Worm (Caenorhabditis elegans) whole organism, L1 larva: ENCODE results near the gene F33D4.4.
A peak's percentile ranks its signal among the peaks of the same experiment; 100 is the strongest.

Experiments
- F16B12.6 ChIP-seq: fragments of 150-350 bp; optimal IDR thresholded peaks from 2 replicates; lab custom pipeline; 2014; ENCODE audit warnings: missing biosample characterization, missing genetic modification characterization
- Y116A8C.19 ChIP-seq: sonication (generic microtip); optimal IDR thresholded peaks from 2 replicates; lab custom pipeline; 2016; ENCODE audit warnings: missing compliant biosample characterization, missing genetic modification characterization, borderline replicate concordance
- aly-2 ChIP-seq: fragments of 150-350 bp; optimal IDR thresholded peaks from 2 replicates; lab custom pipeline; 2014; ENCODE audit warnings: missing biosample characterization, missing genetic modification characterization
- ceh-82 ChIP-seq, 3 experiments: fragments of 150-350 bp in 1 of 3; sonication (generic microtip) in 2 of 3; optimal IDR thresholded peaks; 2 replicates each; lab custom pipeline; 2014 to 2017; ENCODE audit warnings: missing biosample characterization in 3 of 3, missing genetic modification characterization in 3 of 3
- dpl-1 ChIP-seq, 3 experiments: fragments of 150-350 bp in 2 of 3; sonication (generic microtip) in 1 of 3; optimal IDR thresholded peaks; 2 replicates each; lab custom pipeline; 2014 to 2017; ENCODE audit warnings: missing biosample characterization in 3 of 3, missing genetic modification characterization in 3 of 3, missing genetic modification reagents in 3 of 3
- dsc-1 ChIP-seq: sonication (generic microtip); optimal IDR thresholded peaks from 2 replicates; lab custom pipeline; 2016; ENCODE audit warnings: mild to moderate bottlenecking, missing genetic modification characterization, missing compliant biosample characterization
- efl-3 ChIP-seq: fragments of 200-800 bp; sonication (Bioruptor generic); optimal IDR thresholded peaks from 2 replicates; lab custom pipeline; 2018; ENCODE audit warnings: mild to moderate bottlenecking, missing genetic modification characterization, missing compliant biosample characterization
- egl-13 ChIP-seq: sonication (generic microtip); optimal IDR thresholded peaks from 2 replicates; lab custom pipeline; 2016; ENCODE audit warnings: missing genotype, missing genetic modification reagents, missing genetic modification characterization, missing compliant biosample characterization
- elt-2 ChIP-seq: sonication (generic microtip); optimal IDR thresholded peaks from 2 replicates; lab custom pipeline; 2016; ENCODE audit warnings: missing genetic modification characterization, mild to moderate bottlenecking, inconsistent platforms, missing compliant biosample characterization, missing genetic modification reagents
- elt-3 ChIP-seq, 6 experiments: fragments of 150-350 bp in 1 of 6; sonication (generic microtip); optimal IDR thresholded peaks; 2 replicates each; lab custom pipeline; 2017 to 2018; ENCODE audit warnings: missing biosample characterization in 6 of 6, missing genetic modification characterization in 6 of 6, inconsistent platforms in 1 of 6
- fkh-4 ChIP-seq: sonication (generic microtip); optimal IDR thresholded peaks from 2 replicates; lab custom pipeline; 2016; ENCODE audit warnings: missing compliant biosample characterization, missing genetic modification characterization, borderline replicate concordance
- hlh-4 ChIP-seq: sonication (generic microtip); optimal IDR thresholded peaks from 2 replicates; lab custom pipeline; 2016; ENCODE audit warnings: mild to moderate bottlenecking, missing genetic modification characterization, missing compliant biosample characterization
- irx-1 ChIP-seq: sonication (generic microtip); optimal IDR thresholded peaks from 2 replicates; lab custom pipeline; 2016; ENCODE audit warnings: missing genetic modification characterization, missing compliant biosample characterization
- isw-1 ChIP-seq: fragments of 200-800 bp; sonication (Bioruptor generic); IDR thresholded peaks from 2 replicates; pipeline ENCODE4 v1.3.6; 2022; ENCODE audit warnings: missing genetic modification characterization, missing compliant biosample characterization
- jun-1 ChIP-seq: fragments of 150-350 bp; optimal IDR thresholded peaks from 2 replicates; lab custom pipeline; 2014; ENCODE audit warnings: missing biosample characterization, missing genetic modification reagents, missing genetic modification characterization
- lin-14 ChIP-seq: fragments of 200-800 bp; sonication (Bioruptor generic); optimal IDR thresholded peaks from 2 replicates; lab custom pipeline; 2018; ENCODE audit warnings: mild to moderate bottlenecking, missing genetic modification characterization, moderate library complexity, missing compliant biosample characterization
- lin-15B ChIP-seq: fragments of 150-350 bp; sonication (generic microtip); optimal IDR thresholded peaks from 3 replicates; lab custom pipeline; 2014; ENCODE audit warnings: missing biosample characterization, missing genetic modification characterization
- lir-3 ChIP-seq: sonication (generic microtip); optimal IDR thresholded peaks from 2 replicates; lab custom pipeline; 2016; ENCODE audit warnings: mild to moderate bottlenecking, missing genetic modification characterization, moderate library complexity, missing compliant biosample characterization; ENCODE audit not compliant: poor library complexity
- lsy-2 ChIP-seq, 2 experiments: fragments of 150-350 bp; optimal IDR thresholded peaks; 2 replicates each; lab custom pipeline; 2014; ENCODE audit warnings: missing biosample characterization in 2 of 2, missing genetic modification characterization in 2 of 2
- mab-9 ChIP-seq: fragments of 200-800 bp; sonication (Bioruptor generic); IDR thresholded peaks from 2 replicates; pipeline ENCODE4 v1.3.6; 2022; ENCODE audit warnings: missing genetic modification reagents, missing genetic modification characterization, missing compliant biosample characterization
- nhr-11 ChIP-seq: fragments of 150-350 bp; optimal IDR thresholded peaks from 2 replicates; lab custom pipeline; 2014; ENCODE audit warnings: missing biosample characterization, missing genetic modification characterization
- nhr-19 ChIP-seq: fragments of 200-800 bp; sonication (Bioruptor generic); conservative IDR thresholded peaks from 2 replicates; pipeline ENCODE4 v1.3.6; 2022; ENCODE audit warnings: missing genetic modification characterization, missing compliant biosample characterization
- nhr-237 ChIP-seq: fragments of 150-350 bp; optimal IDR thresholded peaks from 2 replicates; lab custom pipeline; 2014; ENCODE audit warnings: missing biosample characterization, missing genetic modification characterization
- nhr-28 ChIP-seq: fragments of 150-350 bp; optimal IDR thresholded peaks from 2 replicates; lab custom pipeline; 2014; ENCODE audit warnings: missing biosample characterization, missing genetic modification characterization
- nhr-71 ChIP-seq: sonication (generic microtip); optimal IDR thresholded peaks from 2 replicates; lab custom pipeline; 2016; ENCODE audit warnings: mild to moderate bottlenecking, missing genetic modification characterization, moderate library complexity, missing compliant biosample characterization
- nhr-76 ChIP-seq: sonication (generic microtip); optimal IDR thresholded peaks from 2 replicates; lab custom pipeline; 2017; ENCODE audit warnings: missing biosample characterization, missing genetic modification characterization
- nhr-84 ChIP-seq: sonication (generic microtip); optimal IDR thresholded peaks from 2 replicates; lab custom pipeline; 2017; ENCODE audit warnings: missing biosample characterization, missing genetic modification characterization
- pag-3 ChIP-seq: sonication (generic microtip); optimal IDR thresholded peaks from 2 replicates; lab custom pipeline; 2017; ENCODE audit warnings: missing genetic modification characterization, mild to moderate bottlenecking, missing compliant biosample characterization, antibody characterized with exemption, borderline replicate concordance; ENCODE audit not compliant: insufficient read depth
- pax-3 ChIP-seq: fragments of 200-800 bp; sonication (Bioruptor generic); optimal IDR thresholded peaks from 2 replicates; lab custom pipeline; 2018; ENCODE audit warnings: mild to moderate bottlenecking, missing genetic modification characterization, moderate library complexity, missing compliant biosample characterization
- pqm-1 ChIP-seq: sonication (generic microtip); optimal IDR thresholded peaks from 3 replicates; lab custom pipeline; 2017; ENCODE audit warnings: missing biosample characterization, missing genetic modification characterization
- rnt-1 ChIP-seq: sonication (generic microtip); optimal IDR thresholded peaks from 2 replicates; lab custom pipeline; 2016; ENCODE audit warnings: mild to moderate bottlenecking, missing genetic modification characterization, moderate library complexity, missing compliant biosample characterization
- skn-1 ChIP-seq: fragments of 150-350 bp; optimal IDR thresholded peaks from 2 replicates; lab custom pipeline; 2014; ENCODE audit warnings: missing biosample characterization, missing genetic modification characterization
- snpc-4 ChIP-seq: fragments of 150-350 bp; optimal IDR thresholded peaks from 2 replicates; lab custom pipeline; 2014; ENCODE audit warnings: missing biosample characterization, missing genetic modification characterization
- snu-23 ChIP-seq: sonication (generic microtip); optimal IDR thresholded peaks from 2 replicates; lab custom pipeline; 2016; ENCODE audit warnings: missing genetic modification characterization, missing compliant biosample characterization
- sox-4 ChIP-seq: sonication (generic microtip); optimal IDR thresholded peaks from 2 replicates; lab custom pipeline; 2016; ENCODE audit warnings: missing genetic modification characterization, missing compliant biosample characterization
- swsn-7 ChIP-seq: sonication (generic microtip); optimal IDR thresholded peaks from 2 replicates; lab custom pipeline; 2016; ENCODE audit warnings: missing genetic modification characterization, missing compliant biosample characterization
- tbx-2 ChIP-seq: sonication (generic microtip); optimal IDR thresholded peaks from 2 replicates; lab custom pipeline; 2016; ENCODE audit warnings: missing genetic modification characterization, missing compliant biosample characterization
- unc-130 ChIP-seq: fragments of 150-350 bp; optimal IDR thresholded peaks from 2 replicates; lab custom pipeline; 2017; ENCODE audit warnings: missing biosample characterization, missing genetic modification characterization, inconsistent platforms
- xbp-1 ChIP-seq: sonication (generic microtip); optimal IDR thresholded peaks from 2 replicates; lab custom pipeline; 2016; ENCODE audit warnings: missing genetic modification characterization, missing compliant biosample characterization
- zag-1 ChIP-seq: fragments of 150-350 bp; optimal IDR thresholded peaks from 2 replicates; lab custom pipeline; 2014; ENCODE audit warnings: missing biosample characterization, missing genetic modification characterization
- ztf-11 ChIP-seq, 2 experiments: sonication (generic microtip); optimal IDR thresholded peaks; 2 replicates each; lab custom pipeline; 2016 to 2017; ENCODE audit warnings: missing genetic modification characterization in 2 of 2, missing biosample characterization in 1 of 2, missing compliant biosample characterization in 1 of 2

F33D4.4 gene

DNA sequence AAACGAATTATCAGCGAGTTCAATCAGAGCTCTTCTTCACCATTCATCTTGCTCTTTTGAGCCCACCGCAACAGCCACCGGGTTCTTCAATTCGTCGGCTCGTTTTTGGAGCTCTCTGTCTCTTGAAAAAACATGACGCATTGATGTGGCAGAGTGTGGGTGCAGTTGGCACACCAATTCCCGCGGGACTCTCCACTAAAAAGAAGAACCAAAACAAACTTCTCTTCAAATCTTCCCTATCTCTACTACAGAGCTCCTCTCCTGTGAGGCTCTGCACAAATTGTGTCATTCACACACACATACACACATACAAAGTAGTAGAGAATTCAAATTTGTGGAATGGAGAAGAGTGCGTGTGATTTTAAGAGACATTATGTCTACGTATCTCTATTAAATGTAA is 43.7 kb downstream of the F33D4.4 start:
- TF ChIP-seq ceh-82 (tag; optimal IDR thresholded peaks at IDR 0.05; lab: Kevin White, UChicago) (peak in 1 of 3 experiments; percentile 19), mab-9 (peak; percentile 6; the same call in 1 of the 2 replicates), lin-14 (GFP tag; lab: Kevin White, UChicago) (peak; percentile 79), swsn-7 (tag; lab: Kevin White, UChicago) (peak; percentile 24), tbx-2 (peak; percentile 3), fkh-4 (tag; lab: Kevin White, UChicago) (no peak), elt-2 (no peak), rnt-1 (tag; lab: Kevin White, UChicago) (peak; percentile 19)

DNA sequence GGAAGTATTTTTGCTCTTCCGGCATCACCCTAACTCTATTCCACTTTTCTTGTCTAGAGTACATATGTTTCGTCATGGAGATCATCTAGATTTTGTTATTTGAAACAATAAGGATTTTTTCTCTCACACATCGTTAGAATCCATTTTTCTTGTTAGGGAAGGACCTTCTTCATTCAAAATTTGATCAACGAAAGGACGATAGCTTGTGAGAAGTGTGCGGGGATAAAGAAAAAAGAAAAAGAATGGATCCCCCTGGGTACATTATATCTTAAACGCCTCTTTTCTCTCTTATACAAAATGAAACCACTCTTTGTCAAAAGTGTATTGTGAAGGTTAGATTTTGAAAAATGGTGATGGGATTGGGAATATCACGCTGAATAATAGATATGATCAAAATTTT is 45.1 kb downstream of the F33D4.4 start:
- TF ChIP-seq zag-1 (tag; lab: Kevin White, UChicago), result no peak
- no peak for TF ChIP-seq nhr-76 (tag; lab: Kevin White, UChicago)
- TF ChIP-seq lin-14 (GFP tag; lab: Kevin White, UChicago), result peak; percentile 45
- no peak for TF ChIP-seq ztf-11 (tag; optimal IDR thresholded peaks at IDR 0.05; lab: Kevin White, UChicago)

DNA sequence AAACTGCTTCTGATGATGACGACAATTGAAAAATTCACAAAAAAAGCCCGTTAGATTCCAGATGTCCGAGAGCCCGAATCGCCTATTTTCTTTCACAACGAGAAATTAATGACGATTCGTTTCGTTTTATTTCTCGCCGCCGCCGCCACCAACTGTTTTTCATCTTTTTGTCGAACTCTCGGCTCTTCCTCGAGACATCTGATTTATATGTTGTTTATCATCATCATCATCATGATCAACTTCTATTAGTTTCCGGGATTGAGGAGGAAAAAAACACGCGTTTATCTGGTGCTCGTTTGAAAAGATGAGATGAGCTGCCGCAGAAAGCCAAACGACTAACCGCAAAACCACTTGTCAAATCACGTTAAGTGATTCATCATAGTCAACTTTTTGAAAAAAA is 47.2 kb downstream of the F33D4.4 start:
- peak; percentile 22 for TF ChIP-seq unc-130 (tag; lab: Kevin White, UChicago)
- TF ChIP-seq nhr-71, result peak; percentile 56
- peak; percentile 65 for TF ChIP-seq lin-14 (GFP tag; lab: Kevin White, UChicago)
- no peak for TF ChIP-seq aly-2
- no peak for TF ChIP-seq irx-1
- TF ChIP-seq nhr-237 (tag; lab: Kevin White, UChicago), result no peak
- TF ChIP-seq lsy-2 (tag; optimal IDR thresholded peaks at IDR 0.05; lab: Kevin White, UChicago), result peak in 1 of 2 experiments; percentile 13
- no peak for TF ChIP-seq ztf-11 (tag; optimal IDR thresholded peaks at IDR 0.05; lab: Kevin White, UChicago)
- TF ChIP-seq nhr-19 (GFP tag; lab: Robert Waterston, UW), result peak; percentile 21; the same call in 1 of the 2 replicates
- peak; percentile 11 for TF ChIP-seq snu-23
- peak; percentile 80 for TF ChIP-seq rnt-1 (tag; lab: Kevin White, UChicago)
- no peak for TF ChIP-seq lir-3 (tag; lab: Kevin White, UChicago)
- peak; percentile 46 for TF ChIP-seq fkh-4 (tag; lab: Kevin White, UChicago)
- TF ChIP-seq dsc-1 (tag; lab: Kevin White, UChicago), result peak; percentile 91
- TF ChIP-seq, all 84 proteins: peak for 9

DNA sequence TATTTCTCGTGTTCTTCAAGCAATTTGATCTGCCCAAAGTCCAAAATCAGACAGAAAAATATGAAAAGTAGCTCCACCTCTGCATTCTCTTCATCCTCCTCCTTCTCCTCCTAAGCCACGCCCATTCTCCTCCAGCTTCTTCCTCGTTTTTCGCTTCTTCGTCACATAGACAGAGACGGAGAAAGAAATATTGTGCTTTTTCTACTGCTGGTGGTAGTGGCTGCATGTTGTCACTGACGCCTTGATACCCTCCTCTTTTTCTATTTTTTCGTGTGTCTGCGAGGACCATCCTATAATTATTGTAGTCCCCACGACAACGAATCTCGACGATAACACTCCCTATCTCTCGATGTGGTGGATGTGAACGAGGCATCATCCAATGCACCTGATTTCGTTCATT is 48.1 kb downstream of the F33D4.4 start, which contains the start of gene C08G9.1:
TSS of gene C08G9.1 (plus strand) at position 175 of the 400 bp plus-strand sequence.
- TF ChIP-seq ceh-82 (tag; optimal IDR thresholded peaks at IDR 0.05; lab: Kevin White, UChicago) (peak in 1 of 3 experiments; percentile 17), rnt-1 (tag; lab: Kevin White, UChicago) (peak; percentile 43), elt-2 (no peak)

DNA sequence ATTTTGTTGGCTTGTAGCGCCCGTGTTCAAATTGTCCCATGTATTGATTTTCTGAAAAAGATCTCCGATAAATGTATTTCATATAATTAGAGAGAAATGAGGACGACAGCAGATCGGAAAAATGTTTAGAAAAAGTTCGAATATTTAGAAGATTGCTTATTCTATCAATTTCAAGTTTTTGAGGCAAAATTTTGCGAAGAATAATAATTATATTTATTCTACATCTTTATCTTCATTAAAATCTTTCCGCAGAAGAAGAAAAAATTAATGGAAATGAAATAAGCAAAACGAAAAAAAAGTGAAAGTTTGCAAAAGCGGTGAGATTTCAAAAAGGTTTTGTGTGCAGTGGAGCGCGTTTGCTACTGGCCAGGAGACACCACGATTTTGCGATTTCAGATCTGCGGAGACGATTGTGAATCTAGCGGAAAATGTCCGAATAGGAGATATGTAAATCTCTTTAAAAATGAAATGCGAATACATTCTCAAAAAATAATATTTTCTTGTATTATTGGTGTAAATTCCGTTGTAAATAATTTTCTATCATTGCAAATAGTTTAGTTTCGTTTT is 52.4 kb downstream of the F33D4.4 start, which contains the start of gene nrde-4:
TSS of gene nrde-4 (minus strand) at position 51 of the 567 bp plus-strand sequence.
- peak; percentile 70 for TF ChIP-seq lir-3 (tag; lab: Kevin White, UChicago)
- TF ChIP-seq egl-13, result peak; percentile 14
- TF ChIP-seq jun-1, result peak; percentile 22
- TF ChIP-seq pag-3, result peak; percentile 70
- no peak for TF ChIP-seq efl-3 (GFP tag; lab: Kevin White, UChicago)
- no peak for TF ChIP-seq nhr-84
- no peak for TF ChIP-seq hlh-4 (tag; lab: Kevin White, UChicago)
- peak; percentile 84 for TF ChIP-seq lin-14 (GFP tag; lab: Kevin White, UChicago)
- TF ChIP-seq nhr-237 (tag; lab: Kevin White, UChicago), result peak; percentile 21
- TF ChIP-seq Y116A8C.19 (tag; lab: Kevin White, UChicago), result no peak
- TF ChIP-seq snpc-4, result peak; percentile 65
- TF ChIP-seq sox-4 (tag; lab: Kevin White, UChicago), result no peak
- TF ChIP-seq elt-2, result no peak
- peak; percentile 48 for TF ChIP-seq F16B12.6 (tag; lab: Kevin White, UChicago)
- TF ChIP-seq nhr-76 (tag; lab: Kevin White, UChicago), result no peak
- no peak for TF ChIP-seq nhr-28 (tag; lab: Kevin White, UChicago)
- TF ChIP-seq pqm-1, result no peak
- TF ChIP-seq tbx-2, result peak; percentile 50
- TF ChIP-seq isw-1 (GFP tag; lab: Robert Waterston, UW), result peak; percentile 43
- no peak for TF ChIP-seq nhr-11 (tag; lab: Kevin White, UChicago)
- TF ChIP-seq pax-3 (tag; lab: Kevin White, UChicago), result no peak
- TF ChIP-seq xbp-1 (tag; lab: Kevin White, UChicago), result peak; percentile 61
- TF ChIP-seq elt-3 (tag; optimal IDR thresholded peaks at IDR 0.05; lab: Kevin White, UChicago), result peak in 3 of 6 experiments; percentile 44 to 65 (median 61)
- peak; percentile 76 for TF ChIP-seq snu-23
- TF ChIP-seq skn-1 (tag; lab: Kevin White, UChicago), result peak; percentile 71
- peak; percentile 69 to 76 (median 69) for TF ChIP-seq dpl-1 (GFP tag; optimal IDR thresholded peaks at IDR 0.05; lab: Kevin White, UChicago)
- TF ChIP-seq lin-15B, result peak; percentile 82
